Fruit fly (Drosophila melanogaster): ENCODE results near the gene CG17726.

The CG17726 gene

DNA sequence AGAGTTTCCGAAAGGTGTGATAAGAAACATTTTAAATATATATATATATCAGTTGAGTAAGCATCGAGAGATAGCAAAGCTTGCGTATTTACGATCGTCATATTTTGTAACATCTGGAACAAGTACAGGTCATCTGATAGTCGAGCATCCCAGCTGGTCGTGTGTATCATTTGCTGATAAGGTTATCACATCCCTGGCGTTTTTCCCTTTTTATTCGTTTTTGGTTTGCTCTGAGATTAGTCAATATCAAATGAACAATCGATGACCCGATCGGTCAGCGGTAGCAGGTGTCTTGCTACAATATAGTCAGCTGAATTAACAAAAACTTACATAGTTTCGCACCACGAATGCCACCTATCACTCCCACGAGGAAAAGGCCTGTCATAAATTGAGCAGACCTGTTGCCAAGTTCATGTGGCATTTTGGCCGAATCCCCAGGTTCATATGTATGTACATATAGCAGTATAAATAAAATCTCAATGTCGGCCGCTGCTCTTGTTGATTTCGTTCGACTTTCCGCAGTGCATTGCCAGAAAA lies 25.6 kb upstream of the CG17726 start (continued):
- TF ChIP-seq eve (GFP tag; optimal IDR thresholded peaks at IDR 0.05) (no peak), Lhr (GFP tag; optimal IDR thresholded peaks at IDR 0.05) (no peak), CG17802 (tag; optimal IDR thresholded peaks at IDR 0.05) (no peak), Spps (tag; optimal IDR thresholded peaks at IDR 0.05) (no peak), CG7839 (tag; optimal IDR thresholded peaks at IDR 0.05) (peak; percentile 79), bbx (GFP tag; IDR thresholded peaks at IDR 0.05; ENCODE audit: partially characterized antibody) (no peak), tio (GFP tag; optimal IDR thresholded peaks at IDR 0.05) (peak; percentile 55), CG2116 (GFP tag; optimal IDR thresholded peaks at IDR 0.05) (peak; percentile 14), h (optimal IDR thresholded peaks at IDR 0.05) (no peak), sna (GFP tag; IDR thresholded peaks at IDR 0.05; ENCODE audit: partially characterized antibody) (no peak), CG9727 (GFP tag; optimal IDR thresholded peaks at IDR 0.05) (peak; percentile 60), ranshi (GFP tag; IDR thresholded peaks at IDR 0.05) (0 out of 2 replicates have a peak, but pooled peaks have one; percentile 63), CG2120 (GFP tag; optimal IDR thresholded peaks at IDR 0.05) (peak; percentile 81), Jarid2 (GFP tag; optimal IDR thresholded peaks at IDR 0.05) (no peak), stwl (tag; optimal IDR thresholded peaks at IDR 0.05) (no peak), Hand (GFP tag; optimal IDR thresholded peaks at IDR 0.05) (peak; percentile 60), CG13894 (tag; optimal IDR thresholded peaks at IDR 0.05) (no peak), gsb (GFP tag; IDR thresholded peaks at IDR 0.05) (no peak), psq (GFP tag; optimal IDR thresholded peaks at IDR 0.05) (no peak), tna (GFP tag; IDR thresholded peaks at IDR 0.05; ENCODE audit: partially characterized antibody) (no peak), cwo (GFP tag; optimal IDR thresholded peaks at IDR 0.05) (peak; percentile 75), CG13775 (GFP tag; optimal IDR thresholded peaks at IDR 0.05) (peak; percentile 24), CG9797 (GFP tag; optimal IDR thresholded peaks at IDR 0.05) (no peak), grn (GFP tag; optimal IDR thresholded peaks at IDR 0.05) (peak; percentile 4), mam (GFP tag; optimal IDR thresholded peaks at IDR 0.05) (peak; percentile 38), repo (GFP tag; optimal IDR thresholded peaks at IDR 0.05) (no peak), lola (GFP tag; optimal IDR thresholded peaks at IDR 0.05) (no peak), CG1603 (tag; optimal IDR thresholded peaks at IDR 0.05) (peak; percentile 32), ap (GFP tag; IDR thresholded peaks at IDR 0.05) (no peak), CG13624 (GFP tag; optimal IDR thresholded peaks at IDR 0.05) (no peak), CG6791 (GFP tag; IDR thresholded peaks at IDR 0.05; ENCODE audit: partially characterized antibody) (no peak), Six4 (GFP tag; optimal IDR thresholded peaks at IDR 0.05) (peak; percentile 25), toy (GFP tag; IDR thresholded peaks at IDR 0.05) (no peak), her (GFP tag; optimal IDR thresholded peaks at IDR 0.05) (no peak), fru (optimal IDR thresholded peaks at IDR 0.05) (no peak), yki (optimal IDR thresholded peaks at IDR 0.05) (no peak), CG17361 (GFP tag; IDR thresholded peaks at IDR 0.05) (no peak; the same call in 2 of the 3 replicates), fd3F (GFP tag; optimal IDR thresholded peaks at IDR 0.05) (peak; percentile 15), CG15514 (GFP tag; optimal IDR thresholded peaks at IDR 0.05) (peak; percentile 54), CG1024 (GFP tag; IDR thresholded peaks at IDR 0.05) (no peak), zfh1 (GFP tag; IDR thresholded peaks at IDR 0.05) (peak; percentile 58; the same call in 1 of the 3 replicates), Rfx (GFP tag; IDR thresholded peaks at IDR 0.05) (peak; percentile 75), slbo (GFP tag; IDR thresholded peaks at IDR 0.05) (peak; percentile 76), CG8924 (tag; optimal IDR thresholded peaks at IDR 0.05) (peak; percentile 58), mirr (GFP tag; optimal IDR thresholded peaks at IDR 0.05) (no peak), da (GFP tag; optimal IDR thresholded peaks at IDR 0.05) (no peak), abd-A (tag; optimal IDR thresholded peaks at IDR 0.05) (no peak), ems (GFP tag; optimal IDR thresholded peaks at IDR 0.05) (peak; percentile 15), CG4820 (GFP tag; optimal IDR thresholded peaks at IDR 0.05) (peak; percentile 28), CG9437 (GFP tag; optimal IDR thresholded peaks at IDR 0.05) (peak; percentile 33), Rx (GFP tag; IDR thresholded peaks at IDR 0.05) (no peak)

Data from whole organism, embryonic.